Worm (Caenorhabditis elegans): Measurements from ENCODE around the gene viro-2.

DNA sequence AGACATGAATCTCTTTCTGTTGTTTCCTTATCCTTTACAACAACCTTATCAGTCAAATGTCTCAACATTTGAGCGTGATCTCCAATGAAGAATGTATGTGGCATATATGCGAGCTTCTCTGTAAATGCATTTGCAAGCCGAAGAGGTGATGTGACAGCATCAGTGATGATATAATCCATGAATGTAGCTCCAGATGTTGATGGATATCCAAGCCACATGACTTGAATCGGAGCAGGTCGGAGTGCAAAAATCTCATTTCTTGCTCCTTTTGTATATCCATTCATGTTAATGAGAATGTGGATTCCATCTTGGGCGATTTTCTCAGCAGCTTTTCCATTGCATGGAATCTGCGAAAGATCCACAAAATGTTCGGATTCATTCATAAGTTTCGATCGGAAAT is 19.5 kb downstream of the viro-2 start:
- TF ChIP-seq flt-1 (GFP tag; IDR thresholded peaks at IDR 0.05) (no peak), ztf-23 (GFP tag; IDR thresholded peaks at IDR 0.05) (no peak), ztf-29 (GFP tag; IDR thresholded peaks at IDR 0.05) (no peak), T22C8.4 (GFP tag; IDR thresholded peaks at IDR 0.05) (no peak), cog-1 (tag; optimal IDR thresholded peaks at IDR 0.05) (no peak), klf-2 (GFP tag; conservative IDR thresholded peaks at IDR 0.05) (no peak), tab-1 (GFP tag; IDR thresholded peaks at IDR 0.05) (no peak)
